Fruit fly (Drosophila melanogaster) whole organism, larva: Measurements from ENCODE around the gene kuz.

ENCODE experiments used
- noc ChIP-seq: fragments of 200-800 bp; sonication (Bioruptor generic); optimal IDR thresholded peaks from 3 replicates; lab custom pipeline; 2019; ENCODE audit warnings: missing biosample characterization, mild to moderate bottlenecking, missing genetic modification characterization, moderate library complexity

kuz gene

DNA sequence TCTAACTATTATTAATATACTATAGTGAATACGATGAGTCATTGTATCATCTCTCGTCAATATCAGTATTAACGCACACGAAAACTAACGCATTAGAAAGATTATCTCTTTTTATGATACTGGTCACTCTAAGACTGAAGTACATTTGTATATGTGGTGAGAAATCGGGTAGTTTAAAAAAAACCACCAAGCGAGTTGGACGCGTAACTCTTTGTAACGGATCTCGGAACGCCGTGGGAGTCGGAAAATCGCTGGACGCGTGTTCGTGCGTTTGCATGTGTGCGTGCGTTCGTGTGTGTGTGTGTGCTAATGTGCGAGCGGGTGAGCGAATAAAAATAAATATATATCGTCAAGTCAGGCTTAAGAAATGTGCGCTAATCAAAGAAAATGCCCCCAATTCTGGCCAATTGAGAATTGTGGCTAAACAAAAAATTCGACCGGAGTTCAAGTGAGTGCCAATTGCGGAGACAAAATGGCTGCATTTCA is at the start of gene kuz:
TSS of gene kuz (plus strand) at position 167 of the 486 bp plus-strand sequence.
- TF ChIP-seq noc (tag; lab: Kevin White, UChicago): no peak

dm6 chr2L:13500416-13500815 is 49.5 kb upstream of the kuz start:
- TF ChIP-seq noc (tag; lab: Kevin White, UChicago): no peak

DNA sequence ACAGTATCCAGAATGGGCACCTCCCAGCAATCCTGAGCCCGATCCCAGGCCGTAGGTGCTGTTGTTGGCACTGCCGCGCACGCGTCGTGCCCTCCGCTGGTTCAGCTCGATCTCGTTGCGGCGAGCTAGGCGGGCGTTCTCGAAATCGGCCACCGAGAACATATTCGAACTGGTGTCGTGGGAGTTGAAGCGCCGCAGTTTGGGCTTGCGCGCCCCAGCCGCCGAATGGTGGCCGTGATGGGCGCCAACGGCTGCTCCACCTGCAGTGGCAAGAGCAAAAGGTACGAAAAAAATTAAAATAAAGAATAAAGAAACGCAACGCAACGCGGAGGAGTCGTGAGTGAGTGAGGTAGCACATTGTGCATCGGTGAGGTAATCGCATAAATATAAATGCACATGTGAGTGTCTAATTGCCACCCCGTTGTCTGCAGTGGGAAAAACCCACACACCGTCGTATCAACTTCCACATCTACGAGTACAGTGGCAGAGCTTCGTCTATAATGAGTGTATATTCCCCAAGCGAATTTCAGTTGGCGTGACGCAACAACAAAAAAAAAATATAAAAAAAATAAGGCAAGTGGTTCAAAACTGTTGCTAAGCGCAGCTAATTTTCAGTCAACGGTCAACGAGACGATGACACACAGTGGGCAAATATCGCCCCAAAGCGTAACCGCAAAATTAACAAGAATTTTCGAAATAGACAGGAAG is 40.3 kb upstream of the kuz start:
- TF ChIP-seq noc (tag; lab: Kevin White, UChicago): no peak

DNA sequence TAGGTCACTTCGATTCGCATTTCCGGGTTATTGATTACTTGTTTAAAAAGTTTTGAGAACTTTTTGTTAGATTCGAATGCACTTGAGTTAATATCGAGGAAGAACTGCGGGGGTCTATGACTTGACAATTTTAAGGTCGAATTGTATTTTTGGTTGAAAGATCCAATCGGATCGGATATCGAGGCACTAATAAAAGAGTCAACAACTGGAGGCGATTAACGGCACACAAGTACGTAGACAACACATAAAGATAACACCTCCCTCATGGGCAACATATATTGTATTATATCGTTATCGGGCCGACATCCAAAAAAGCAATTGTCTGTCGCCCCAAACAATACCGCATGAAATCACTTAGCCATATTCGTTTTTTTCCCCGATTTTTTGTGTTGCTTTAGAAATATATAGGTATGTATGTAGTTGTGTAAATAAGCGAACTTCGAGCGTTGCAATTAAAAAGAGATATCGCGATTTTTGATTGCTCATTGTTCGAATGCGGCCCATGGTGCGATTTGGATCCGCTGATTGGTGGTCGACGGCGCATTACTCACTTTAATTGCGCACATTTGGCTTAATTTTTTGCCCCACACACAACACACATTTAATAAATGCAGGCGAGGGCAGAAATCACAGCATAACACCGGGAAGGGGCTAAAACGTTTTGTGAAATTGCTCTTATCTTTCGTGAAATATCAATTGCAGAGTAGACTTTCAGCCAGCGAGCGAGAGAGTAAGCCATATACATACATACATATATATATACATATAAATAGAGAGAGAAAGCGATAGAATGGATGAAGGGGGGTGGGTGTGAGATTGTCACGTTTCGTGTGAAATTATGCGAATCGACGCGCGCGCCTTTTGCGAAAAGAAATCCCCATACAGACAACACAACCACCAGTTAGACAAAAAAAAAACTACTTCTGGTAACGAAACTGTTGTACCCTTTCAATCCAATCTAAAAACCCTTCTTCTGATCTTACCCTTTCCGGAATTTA is 38.8 kb upstream of the kuz start:
- peak; percentile 29 for TF ChIP-seq noc (tag; lab: Kevin White, UChicago)

dm6 chr2L:13512182-13513032 is 37.5 kb upstream of the kuz start:
- no peak for TF ChIP-seq noc (tag; lab: Kevin White, UChicago)

DNA sequence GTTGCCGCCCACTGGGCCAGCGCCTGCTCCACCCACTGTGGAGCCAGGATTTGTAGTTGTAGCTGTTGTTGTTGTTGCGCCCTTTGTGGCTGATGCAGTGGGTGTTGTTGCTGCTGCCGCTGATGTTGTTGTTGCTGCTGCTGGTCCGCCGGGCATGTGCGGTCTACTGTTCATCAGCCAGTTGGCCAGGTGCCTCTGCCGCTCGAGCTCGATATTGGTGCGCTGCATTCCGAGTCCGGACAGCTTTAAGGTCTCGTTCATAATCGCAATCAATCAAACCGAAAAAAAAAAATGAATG is 37.0 kb upstream of the kuz start:
- no peak for TF ChIP-seq noc (tag; lab: Kevin White, UChicago)

- no peak for TF ChIP-seq noc (tag; lab: Kevin White, UChicago)
These were observed 36.3 kb upstream of the kuz start for dm6 chr2L:13513331-13514261.

dm6 chr2L:13514262-13514937 is 35.5 kb upstream of the kuz start:
- TF ChIP-seq noc (tag; lab: Kevin White, UChicago): peak; percentile 92

- TF ChIP-seq noc (tag; lab: Kevin White, UChicago): no peak
These were observed 34.8 kb upstream of the kuz start for dm6 chr2L:13514945-13515687.

DNA sequence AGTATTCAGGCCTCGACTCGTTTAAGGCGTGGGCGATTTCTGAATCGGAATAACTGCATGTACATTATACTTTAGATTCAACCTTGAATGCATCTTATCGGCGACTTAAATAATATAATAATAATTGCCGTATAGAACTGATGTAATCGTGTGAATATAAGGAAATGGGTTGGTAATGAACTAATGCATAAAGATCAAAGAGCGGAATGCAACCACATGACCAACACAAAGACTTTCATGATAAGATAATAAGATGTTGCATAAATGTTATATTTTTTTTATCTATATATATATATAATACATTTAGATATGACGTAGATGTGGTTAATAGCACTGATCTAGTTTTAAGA is 34.3 kb upstream of the kuz start:
- TF ChIP-seq noc (tag; lab: Kevin White, UChicago): no peak

dm6 chr2L:13521807-13522206 is 28.1 kb upstream of the kuz start:
- no peak for TF ChIP-seq noc (tag; lab: Kevin White, UChicago)

dm6 chr2L:13527541-13527940 is 22.4 kb upstream of the kuz start, which contains the start of gene CG33640:
TSS of gene CG33640 (plus strand) at chr2L:13527841.
- no peak for TF ChIP-seq noc (tag; lab: Kevin White, UChicago)

DNA sequence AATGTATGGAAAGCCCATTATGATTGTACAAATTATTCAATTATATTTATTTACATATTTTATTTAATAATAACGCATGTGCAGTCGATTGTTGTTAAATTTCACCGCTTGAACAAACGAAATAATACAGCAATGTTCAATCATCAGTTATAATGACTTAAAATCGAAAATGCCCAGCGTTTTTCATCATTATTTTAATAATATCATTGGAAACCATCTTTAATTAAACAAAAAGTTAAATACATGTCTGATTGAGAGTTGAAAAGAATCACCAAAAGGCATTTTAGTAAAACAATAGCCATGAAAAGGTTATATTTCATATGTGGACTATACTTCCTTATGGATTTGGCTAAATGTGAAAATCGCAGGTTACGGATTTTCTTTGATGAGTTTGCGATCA is 21.2 kb upstream of the kuz start, which contains the start of gene CG33641:
TSS of gene CG33641 (plus strand) at position 301 of the 400 bp plus-strand sequence.
- TF ChIP-seq noc (tag; lab: Kevin White, UChicago): no peak
